Fruit fly (Drosophila melanogaster) whole organism, adult: Measurements from ENCODE around the gene Ubc2.

Source experiments
- CG11617 ChIP-seq: fragments of 200-800 bp; sonication (Bioruptor generic); optimal IDR thresholded peaks from 2 replicates; lab custom pipeline; 2017; ENCODE audit warnings: mild to moderate bottlenecking, missing biosample characterization, missing genetic modification reagents, missing genetic modification characterization
- CG12768 ChIP-seq: fragments of 200-800 bp; sonication (Bioruptor generic); optimal IDR thresholded peaks from 2 replicates; lab custom pipeline; 2017; ENCODE audit warnings: missing biosample characterization, missing genetic modification characterization, mild to moderate bottlenecking, moderate library complexity, missing genetic modification reagents
- CG14711 ChIP-seq: fragments of 200-800 bp; sonication (Bioruptor generic); optimal IDR thresholded peaks from 2 replicates; lab custom pipeline; 2018; ENCODE audit warnings: missing biosample characterization, mild to moderate bottlenecking, missing genetic modification characterization, moderate library complexity
- CG1620 ChIP-seq: fragments of 200-800 bp; sonication (Bioruptor generic); optimal IDR thresholded peaks from 2 replicates; lab custom pipeline; 2016; ENCODE audit warnings: missing biosample characterization, missing genetic modification characterization
- CG33017 ChIP-seq: fragments of 200-800 bp; sonication (Bioruptor generic); optimal IDR thresholded peaks from 2 replicates; lab custom pipeline; 2018; ENCODE audit warnings: missing biosample characterization, mild to moderate bottlenecking, missing genetic modification characterization, moderate library complexity
- CG5204 ChIP-seq: fragments of 200-800 bp; sonication (Bioruptor generic); optimal IDR thresholded peaks from 2 replicates; lab custom pipeline; 2016; ENCODE audit warnings: missing biosample characterization, missing genetic modification characterization
- CG7045 ChIP-seq: fragments of 200-800 bp; sonication (Bioruptor generic); optimal IDR thresholded peaks from 2 replicates; lab custom pipeline; 2017; ENCODE audit warnings: missing biosample characterization, mild to moderate bottlenecking, missing genetic modification characterization
- CG7101 ChIP-seq: fragments of 200-800 bp; sonication (Bioruptor generic); optimal IDR thresholded peaks from 2 replicates; lab custom pipeline; 2018; ENCODE audit warnings: missing biosample characterization, mild to moderate bottlenecking, missing genetic modification characterization, moderate library complexity
- Clk ChIP-seq: fragments of 200-800 bp; sonication (Bioruptor generic); optimal IDR thresholded peaks from 2 replicates; lab custom pipeline; 2017; ENCODE audit warnings: missing biosample characterization, missing genetic modification characterization
- Crg-1 ChIP-seq: fragments of 200-800 bp; sonication (Bioruptor generic); optimal IDR thresholded peaks from 2 replicates; lab custom pipeline; 2016; ENCODE audit warnings: missing biosample characterization, missing genetic modification characterization
- Hr96 ChIP-seq: fragments of 200-800 bp; sonication (Bioruptor generic); optimal IDR thresholded peaks from 2 replicates; lab custom pipeline; 2016; ENCODE audit warnings: missing biosample characterization, missing genetic modification characterization
- Mnt ChIP-seq: fragments of 200-800 bp; sonication (Bioruptor generic); optimal IDR thresholded peaks from 2 replicates; lab custom pipeline; 2016; ENCODE audit warnings: missing biosample characterization, mild to moderate bottlenecking, missing genetic modification characterization
- bab1 ChIP-seq: fragments of 200-800 bp; sonication (Bioruptor generic); optimal IDR thresholded peaks from 3 replicates; lab custom pipeline; 2019; ENCODE audit warnings: missing biosample characterization, mild to moderate bottlenecking, missing genetic modification characterization, moderate library complexity
- cic ChIP-seq: fragments of 200-800 bp; sonication (Bioruptor generic); optimal IDR thresholded peaks from 2 replicates; lab custom pipeline; 2017; ENCODE audit warnings: missing biosample characterization, mild to moderate bottlenecking, missing genetic modification characterization, moderate library complexity
- cnc ChIP-seq, 2 experiments: fragments of >200 bp; optimal IDR thresholded peaks; 2 replicates each; lab custom pipeline; 2017
- kay ChIP-seq: fragments of 200-800 bp; sonication (Bioruptor generic); peaks from one replicate; lab custom pipeline; 2016; ENCODE audit warnings: missing biosample characterization, missing genetic modification characterization, borderline replicate concordance
- ovo ChIP-seq: fragments of 200-800 bp; sonication (Bioruptor generic); optimal IDR thresholded peaks from 2 replicates; lab custom pipeline; 2016; ENCODE audit warnings: missing biosample characterization, missing genetic modification characterization
- pad ChIP-seq: fragments of 200-800 bp; sonication (Bioruptor generic); optimal IDR thresholded peaks from 3 replicates; lab custom pipeline; 2017; ENCODE audit warnings: missing biosample characterization, missing genetic modification characterization, mild to moderate bottlenecking, moderate library complexity, missing genetic modification reagents
- tj ChIP-seq: fragments of 200-800 bp; sonication (Bioruptor generic); optimal IDR thresholded peaks from 3 replicates; lab custom pipeline; 2017; ENCODE audit warnings: missing biosample characterization, mild to moderate bottlenecking, missing genetic modification characterization, moderate library complexity
- toe ChIP-seq: fragments of 200-800 bp; sonication (Bioruptor generic); optimal IDR thresholded peaks from 2 replicates; lab custom pipeline; 2016; ENCODE audit warnings: missing biosample characterization, missing genetic modification characterization

The Ubc2 gene

dm6 chr2L:10789922-10790321 is 22.1 kb upstream of the Ubc2 start, which contains the start of gene CG31870:
Gene CG31870 (plus strand): TSS chr2L:10790222.
- TF ChIP-seq cnc (optimal IDR thresholded peaks at IDR 0.05; lab: Kevin White, UChicago) (no peak), CG14711 (no peak), CG12768 (GFP tag; lab: Kevin White, UChicago) (no peak), Mnt (GFP tag; lab: Kevin White, UChicago) (no peak), cic (GFP tag; lab: Kevin White, UChicago) (no peak), tj (no peak), pad (GFP tag; lab: Kevin White, UChicago) (no peak), kay (GFP tag; lab: Kevin White, UChicago) (no peak)

dm6 chr2L:10781252-10781651 is 13.4 kb upstream of the Ubc2 start:
- TF ChIP-seq CG1620 (GFP tag; lab: Kevin White, UChicago) = no peak
- no peak for TF ChIP-seq CG33017 (tag; lab: Kevin White, UChicago)
- TF ChIP-seq Crg-1 (GFP tag; lab: Kevin White, UChicago) = no peak
- TF ChIP-seq cic (GFP tag; lab: Kevin White, UChicago) = no peak
- no peak for TF ChIP-seq Clk (GFP tag; lab: Kevin White, UChicago)
- no peak for TF ChIP-seq CG11617
- no peak for TF ChIP-seq kay (GFP tag; lab: Kevin White, UChicago)
- no peak for TF ChIP-seq pad (GFP tag; lab: Kevin White, UChicago)
- TF ChIP-seq Hr96 (GFP tag; lab: Kevin White, UChicago) = no peak
- TF ChIP-seq CG5204 (GFP tag; lab: Kevin White, UChicago) = no peak
- no peak for TF ChIP-seq tj
- no peak for TF ChIP-seq toe (GFP tag; lab: Kevin White, UChicago)
- no peak for TF ChIP-seq CG7045 (GFP tag; lab: Kevin White, UChicago)
- TF ChIP-seq CG12768 (GFP tag; lab: Kevin White, UChicago) = no peak
- no peak for TF ChIP-seq bab1 (GFP tag; lab: Kevin White, UChicago)
- no peak for TF ChIP-seq CG7101 (tag; lab: Kevin White, UChicago)
- TF ChIP-seq ovo (GFP tag; lab: Kevin White, UChicago) = no peak
- TF ChIP-seq CG14711 = no peak
- TF ChIP-seq Mnt (GFP tag; lab: Kevin White, UChicago) = no peak

- no peak for TF ChIP-seq tj
Measured at dm6 chr2L:10774041-10774440, 6.2 kb upstream of the Ubc2 start.

dm6 chr2L:10770568-10770967 is 2.8 kb upstream of the Ubc2 start, which contains the start of gene CG17127:
Gene CG17127 (plus strand): TSS chr2L:10770868.
- TF ChIP-seq CG5204 (GFP tag; lab: Kevin White, UChicago) (no peak), CG7101 (tag; lab: Kevin White, UChicago) (no peak)

dm6 chr2L:10769708-10770107 is 1.9 kb upstream of the Ubc2 start, which contains the start of gene CG6724:
Gene CG6724 (minus strand): TSS chr2L:10769952.
- TF ChIP-seq kay (GFP tag; lab: Kevin White, UChicago) (no peak), ovo (GFP tag; lab: Kevin White, UChicago) (no peak), bab1 (GFP tag; lab: Kevin White, UChicago) (peak; percentile 16), Mnt (GFP tag; lab: Kevin White, UChicago) (peak; percentile 96)

dm6 chr2L:10760422-10761166 is 7.2 kb downstream of the Ubc2 start, which contains the start of gene CG6495:
Gene CG6495 (plus strand): TSS chr2L:10761116.
- TF ChIP-seq tj = peak; percentile 8
- TF ChIP-seq CG12768 (GFP tag; lab: Kevin White, UChicago) = peak; percentile 10
- TF ChIP-seq CG33017 (tag; lab: Kevin White, UChicago) = peak; percentile 44
- no peak for TF ChIP-seq bab1 (GFP tag; lab: Kevin White, UChicago)

dm6 chr2L:10759624-10760023 is 8.2 kb downstream of the Ubc2 start:
- TF ChIP-seq CG14711 = no peak
- no peak for TF ChIP-seq CG7101 (tag; lab: Kevin White, UChicago)
- TF ChIP-seq Hr96 (GFP tag; lab: Kevin White, UChicago) = no peak
- no peak for TF ChIP-seq CG1620 (GFP tag; lab: Kevin White, UChicago)
- no peak for TF ChIP-seq pad (GFP tag; lab: Kevin White, UChicago)
- no peak for TF ChIP-seq Crg-1 (GFP tag; lab: Kevin White, UChicago)
